Fruit fly (Drosophila melanogaster): ENCODE measurements around the gene CG33483.

CG33483 gene

dm6 chr3R:30916024-30916423, 14.1 kb upstream of the CG33483 start:
- TF ChIP-seq ttk (optimal IDR thresholded peaks at IDR 0.05) (no peak), psq (optimal IDR thresholded peaks at IDR 0.05) (no peak), Myc (optimal IDR thresholded peaks at IDR 0.05) (no peak), insv (optimal IDR thresholded peaks at IDR 0.05) (no peak), h (optimal IDR thresholded peaks at IDR 0.05) (no peak), Sin3A (optimal IDR thresholded peaks at IDR 0.05) (no peak)

DNA sequence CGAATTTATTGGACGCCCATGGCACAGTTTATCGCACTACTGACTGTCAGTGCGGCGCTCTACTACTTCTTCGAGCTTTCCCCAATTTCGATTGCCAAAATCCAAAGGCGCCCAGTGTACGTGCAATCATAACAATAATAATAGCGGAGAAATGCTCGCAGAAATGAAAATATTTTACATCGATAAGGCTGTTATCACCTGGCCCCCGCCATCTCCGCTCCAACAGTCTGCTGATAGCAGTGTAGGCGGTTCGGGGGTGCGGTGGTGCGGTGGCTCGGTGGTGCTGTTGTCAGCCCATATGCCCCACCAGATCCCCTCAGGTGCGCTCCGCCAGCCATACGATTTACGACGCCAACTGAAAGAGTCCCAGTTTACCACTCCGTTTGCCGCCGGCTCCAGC, 13.3 kb upstream of the CG33483 start:
- TF ChIP-seq insv (optimal IDR thresholded peaks at IDR 0.05) = no peak

DNA sequence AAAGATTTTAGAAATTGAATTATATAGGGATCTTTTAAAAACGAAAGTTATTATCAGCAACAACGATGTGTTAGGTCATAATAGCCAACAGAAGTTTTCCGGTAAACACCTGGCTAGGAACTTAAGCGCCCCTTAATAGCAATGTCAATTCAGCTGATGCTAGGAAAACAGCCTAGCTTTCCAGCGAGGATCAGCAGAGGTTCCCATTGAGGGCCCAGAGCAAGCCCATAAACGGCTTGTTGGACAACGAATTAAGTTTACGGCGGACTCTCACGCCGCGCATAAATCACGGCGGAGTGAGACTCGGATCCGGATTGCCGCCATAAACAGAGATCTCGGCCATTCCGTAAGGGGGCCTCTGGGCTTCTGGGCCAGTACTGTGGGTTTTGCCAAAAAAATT, 11.7 kb upstream of the CG33483 start:
- no peak for TF ChIP-seq psq (optimal IDR thresholded peaks at IDR 0.05)
- TF ChIP-seq h (optimal IDR thresholded peaks at IDR 0.05) = no peak
- TF ChIP-seq insv (optimal IDR thresholded peaks at IDR 0.05) = no peak
- TF ChIP-seq Sin3A (optimal IDR thresholded peaks at IDR 0.05) = no peak
- TF ChIP-seq ttk (optimal IDR thresholded peaks at IDR 0.05) = no peak
- TF ChIP-seq Myc (optimal IDR thresholded peaks at IDR 0.05) = no peak

dm6 chr3R:30912402-30912801, 10.4 kb upstream of the CG33483 start, which contains the start of gene Ptx1:
Gene Ptx1 (plus strand): TSS chr3R:30912754.
- TF ChIP-seq ttk (optimal IDR thresholded peaks at IDR 0.05) = no peak
- TF ChIP-seq insv (optimal IDR thresholded peaks at IDR 0.05) = no peak
- no peak for TF ChIP-seq Myc (optimal IDR thresholded peaks at IDR 0.05)
- TF ChIP-seq h (optimal IDR thresholded peaks at IDR 0.05) = no peak
- TF ChIP-seq psq (optimal IDR thresholded peaks at IDR 0.05) = no peak
- no peak for TF ChIP-seq Sin3A (optimal IDR thresholded peaks at IDR 0.05)

- TF ChIP-seq Sin3A (optimal IDR thresholded peaks at IDR 0.05) (no peak), insv (optimal IDR thresholded peaks at IDR 0.05) (no peak), h (optimal IDR thresholded peaks at IDR 0.05) (no peak), psq (optimal IDR thresholded peaks at IDR 0.05) (no peak), ttk (optimal IDR thresholded peaks at IDR 0.05) (no peak), Myc (optimal IDR thresholded peaks at IDR 0.05) (no peak)
Measured at dm6 chr3R:30909840-30910239, 7.9 kb upstream of the CG33483 start.

- TF ChIP-seq ttk (optimal IDR thresholded peaks at IDR 0.05) (no peak), insv (optimal IDR thresholded peaks at IDR 0.05) (no peak), h (optimal IDR thresholded peaks at IDR 0.05) (no peak), Sin3A (optimal IDR thresholded peaks at IDR 0.05) (no peak), Myc (optimal IDR thresholded peaks at IDR 0.05) (no peak), psq (optimal IDR thresholded peaks at IDR 0.05) (no peak)
Measured at dm6 chr3R:30909032-30909431, 7.1 kb upstream of the CG33483 start.

DNA sequence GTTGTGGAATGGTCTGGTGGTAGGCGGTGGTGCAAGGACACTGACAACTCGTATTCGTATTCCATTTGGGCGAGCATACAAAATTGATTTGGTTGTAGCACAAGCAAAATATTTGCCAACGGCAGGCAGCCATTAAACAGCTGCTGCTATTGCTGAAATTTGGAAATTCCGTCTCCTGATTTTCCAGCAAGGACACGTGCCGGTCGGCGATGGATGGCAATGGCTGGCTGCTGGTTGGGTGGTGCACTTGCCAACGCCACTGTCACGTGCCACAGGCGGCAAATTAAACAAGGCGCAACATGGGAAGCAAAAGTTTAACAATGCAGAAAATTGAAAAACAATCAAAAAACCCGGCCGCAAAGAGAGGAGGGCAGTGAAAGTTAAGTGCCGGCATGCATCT, 2.0 kb upstream of the CG33483 start:
- no peak for TF ChIP-seq insv (optimal IDR thresholded peaks at IDR 0.05)
- no peak for TF ChIP-seq h (optimal IDR thresholded peaks at IDR 0.05)
- TF ChIP-seq Sin3A (optimal IDR thresholded peaks at IDR 0.05) = no peak
- TF ChIP-seq psq (optimal IDR thresholded peaks at IDR 0.05) = no peak
- TF ChIP-seq ttk (optimal IDR thresholded peaks at IDR 0.05) = no peak
- no peak for TF ChIP-seq Myc (optimal IDR thresholded peaks at IDR 0.05)

DNA sequence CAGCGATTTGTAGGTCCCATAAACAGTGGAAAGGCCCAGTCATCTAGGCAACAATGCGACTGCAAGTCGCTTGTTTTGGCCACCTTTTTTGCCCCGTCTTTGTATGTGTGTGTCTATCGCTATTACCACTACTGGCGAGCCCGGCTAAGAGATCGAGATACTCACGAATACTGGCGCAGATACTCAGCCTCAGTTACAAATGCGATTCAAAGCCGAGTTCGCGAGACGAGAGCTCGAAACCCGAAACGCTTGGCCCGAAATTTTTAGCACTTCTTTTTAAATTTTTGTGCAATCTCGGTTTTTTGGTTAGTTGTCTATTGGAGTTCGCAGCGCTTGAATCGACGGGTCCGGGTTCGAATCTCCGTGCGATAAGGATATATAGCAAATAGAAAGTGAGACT, 8.2 kb downstream of the CG33483 start, which contains the start of gene Cyp4c3:
TSS of gene Cyp4c3 (plus strand) at position 301 of the 400 bp plus-strand sequence.
- TF ChIP-seq Myc (optimal IDR thresholded peaks at IDR 0.05) (no peak), psq (optimal IDR thresholded peaks at IDR 0.05) (no peak), ttk (optimal IDR thresholded peaks at IDR 0.05) (no peak), Sin3A (optimal IDR thresholded peaks at IDR 0.05) (no peak), h (optimal IDR thresholded peaks at IDR 0.05) (no peak), insv (optimal IDR thresholded peaks at IDR 0.05) (no peak)

- no peak for TF ChIP-seq Sin3A (optimal IDR thresholded peaks at IDR 0.05)
- TF ChIP-seq ttk (optimal IDR thresholded peaks at IDR 0.05) = no peak
- no peak for TF ChIP-seq Myc (optimal IDR thresholded peaks at IDR 0.05)
- TF ChIP-seq insv (optimal IDR thresholded peaks at IDR 0.05) = no peak
- TF ChIP-seq h (optimal IDR thresholded peaks at IDR 0.05) = no peak
- no peak for TF ChIP-seq psq (optimal IDR thresholded peaks at IDR 0.05)
Measured at dm6 chr3R:30890045-30890444, 11.9 kb downstream of the CG33483 start.

DNA sequence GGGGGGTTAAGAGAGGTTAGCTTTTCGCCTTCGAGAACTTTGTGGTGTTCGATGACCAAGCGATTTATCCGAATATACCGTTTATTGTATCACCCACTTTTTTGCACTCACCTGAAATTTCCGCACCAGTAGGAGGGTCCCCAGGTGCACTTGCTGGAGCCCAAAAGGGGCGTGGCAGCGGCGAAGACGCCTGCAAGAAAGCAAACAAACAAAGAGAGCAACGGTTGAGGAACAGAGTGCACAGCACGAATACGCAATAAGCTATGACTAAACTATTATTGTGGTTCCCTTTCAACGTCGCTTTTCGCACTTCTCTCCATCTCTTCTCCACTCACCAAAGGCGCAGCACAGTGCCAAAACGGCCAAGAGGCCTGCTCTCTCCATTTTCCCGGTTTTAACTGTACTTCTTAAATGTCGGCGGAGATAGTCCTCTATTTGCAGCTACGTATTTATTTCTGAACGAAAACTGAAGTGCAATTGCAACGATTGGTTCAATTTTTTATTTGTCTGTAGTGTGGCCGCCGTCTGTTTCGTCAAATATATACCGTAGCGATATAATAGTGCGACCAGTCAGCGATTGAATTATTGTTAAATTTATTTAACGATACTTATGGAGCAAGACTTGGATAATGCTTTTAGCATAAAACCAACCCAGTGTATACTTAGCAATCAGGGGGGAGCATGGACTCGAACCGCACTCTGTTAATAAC, 13.3 kb downstream of the CG33483 start, which contains the start of gene Sap-r:
TSS of gene Sap-r (minus strand) at position 513 of the 710 bp plus-strand sequence.
- TF ChIP-seq insv (optimal IDR thresholded peaks at IDR 0.05) (no peak), h (optimal IDR thresholded peaks at IDR 0.05) (no peak), ttk (optimal IDR thresholded peaks at IDR 0.05) (no peak), psq (optimal IDR thresholded peaks at IDR 0.05) (no peak), Sin3A (optimal IDR thresholded peaks at IDR 0.05) (no peak)

- TF ChIP-seq psq (optimal IDR thresholded peaks at IDR 0.05) (no peak), Sin3A (optimal IDR thresholded peaks at IDR 0.05) (no peak), insv (optimal IDR thresholded peaks at IDR 0.05) (no peak), Myc (optimal IDR thresholded peaks at IDR 0.05) (no peak), h (optimal IDR thresholded peaks at IDR 0.05) (no peak)
Measured at dm6 chr3R:30887711-30888549, 14.0 kb downstream of the CG33483 start.

dm6 chr3R:30887302-30887701, 14.7 kb downstream of the CG33483 start:
- TF ChIP-seq Sin3A (optimal IDR thresholded peaks at IDR 0.05) (no peak), insv (optimal IDR thresholded peaks at IDR 0.05) (no peak), h (optimal IDR thresholded peaks at IDR 0.05) (no peak), ttk (optimal IDR thresholded peaks at IDR 0.05) (no peak), Myc (optimal IDR thresholded peaks at IDR 0.05) (no peak), psq (optimal IDR thresholded peaks at IDR 0.05) (no peak)
